ENCODE assay signal across 1 fruit fly cellular context in the genomic region with DNA sequence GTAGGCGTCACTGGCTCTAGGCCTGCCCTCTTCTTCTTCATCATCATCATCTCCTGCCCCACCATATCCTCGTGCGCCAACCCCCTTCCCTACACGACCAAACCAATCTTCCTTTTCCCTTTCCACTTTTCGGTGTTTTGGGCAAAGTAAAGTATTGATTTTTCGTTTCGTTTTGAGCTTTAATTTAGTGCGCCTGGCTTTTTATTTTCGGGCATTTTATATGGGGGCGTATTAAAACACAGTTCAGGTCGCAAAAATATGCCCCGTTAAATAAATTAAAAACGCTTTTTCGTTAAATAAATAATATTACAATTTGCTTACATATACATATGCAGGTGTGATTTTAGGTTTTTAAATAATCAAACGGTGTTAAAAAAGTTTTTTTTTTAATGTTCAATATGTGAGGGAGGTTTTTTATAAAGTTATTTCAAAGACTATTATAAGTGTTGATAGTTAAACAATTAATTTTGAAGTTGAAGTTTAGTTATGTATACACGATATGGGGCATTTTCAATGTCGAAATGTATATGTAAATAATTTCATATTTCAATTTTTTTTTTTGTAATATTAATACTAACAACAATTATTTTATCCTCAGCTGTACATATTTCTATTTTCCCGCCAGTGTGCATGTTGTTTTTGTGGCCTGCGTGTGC.
TF ChIP-seq lines count a peak whose summit lies in the region.

No protein-coding gene starts in this region.

TF ChIP-seq in whole organism, embryonic, 481 proteins besides CTCF, POLR2A, EP300 and RAD21 (continued from another document and continues in another):
- peak; percentile 5 for TF ChIP-seq twi (tag; optimal IDR thresholded peaks at IDR 0.05; lab: Kevin White, UChicago)
- TF ChIP-seq row (GFP tag; IDR thresholded peaks at IDR 0.05; lab: Robert Waterston, UW) = peak; percentile 57
- TF ChIP-seq Eip74EF (GFP tag; optimal IDR thresholded peaks at IDR 0.05; lab: Kevin White, UChicago) = peak in 1 of 2 experiments; percentile 79
- no peak for TF ChIP-seq nom (GFP tag; optimal IDR thresholded peaks at IDR 0.05; lab: Kevin White, UChicago)
- TF ChIP-seq NFAT (GFP tag; IDR thresholded peaks at IDR 0.05; lab: Robert Waterston, UW) = no peak
- no peak for TF ChIP-seq Ets65A (GFP tag; lab: Kevin White, UChicago)
- no peak for TF ChIP-seq prd (optimal IDR thresholded peaks at IDR 0.05; lab: Kevin White, UChicago)
- TF ChIP-seq prd (GFP tag; IDR thresholded peaks at IDR 0.05; lab: Robert Waterston, UW) = peak; percentile 50; the same call in 2 of the 3 replicates
- peak; percentile 55 for TF ChIP-seq sisA (GFP tag; IDR thresholded peaks at IDR 0.05; lab: Robert Waterston, UW)
- TF ChIP-seq CG14050 (GFP tag; IDR thresholded peaks at IDR 0.05; lab: Robert Waterston, UW) = 0 out of 3 replicates have a peak, but pooled peaks have one; percentile 27
- no peak for TF ChIP-seq HmgD (GFP tag; optimal IDR thresholded peaks at IDR 0.05; lab: Kevin White, UChicago)
- peak; percentile 53; the same call in 1 of the 2 replicates for TF ChIP-seq CG14441 (GFP tag; IDR thresholded peaks at IDR 0.05; lab: Robert Waterston, UW)
- peak; percentile 85 for TF ChIP-seq CG13424 (tag; optimal IDR thresholded peaks at IDR 0.05; lab: Kevin White, UChicago)
- no peak for TF ChIP-seq cad (GFP tag; optimal IDR thresholded peaks at IDR 0.05; lab: Kevin White, UChicago)
- peak; percentile 45 for TF ChIP-seq kah (GFP tag; optimal IDR thresholded peaks at IDR 0.05; lab: Kevin White, UChicago)
- peak; percentile 58 for TF ChIP-seq tio (GFP tag; optimal IDR thresholded peaks at IDR 0.05; lab: Kevin White, UChicago)
- TF ChIP-seq jing (GFP tag; optimal IDR thresholded peaks at IDR 0.05; lab: Kevin White, UChicago) = no peak
- TF ChIP-seq CG10147 (GFP tag; optimal IDR thresholded peaks at IDR 0.05; lab: Kevin White, UChicago) = peak; percentile 78
- peak; percentile 80 for TF ChIP-seq unpg (GFP tag; optimal IDR thresholded peaks at IDR 0.05; lab: Kevin White, UChicago)
- peak; percentile 36 for TF ChIP-seq Camta (GFP tag; optimal IDR thresholded peaks at IDR 0.05; lab: Kevin White, UChicago)
- no peak for TF ChIP-seq D (optimal IDR thresholded peaks at IDR 0.05; lab: Kevin White, UChicago)
- TF ChIP-seq D (GFP tag; optimal IDR thresholded peaks at IDR 0.05; lab: Kevin White, UChicago) = peak; percentile 73
- TF ChIP-seq CG16779 (GFP tag; IDR thresholded peaks at IDR 0.05; lab: Robert Waterston, UW) = no peak
- TF ChIP-seq crol (GFP tag; IDR thresholded peaks at IDR 0.05; lab: Robert Waterston, UW) = no peak
- no peak for TF ChIP-seq CG15479 (GFP tag; optimal IDR thresholded peaks at IDR 0.05; lab: Kevin White, UChicago)
- TF ChIP-seq CG43689 (GFP tag; IDR thresholded peaks at IDR 0.05; lab: Robert Waterston, UW) = 0 out of 2 replicates have a peak, but pooled peaks have one; percentile 32
- TF ChIP-seq Hand (GFP tag; optimal IDR thresholded peaks at IDR 0.05; lab: Kevin White, UChicago) = peak; percentile 55
- TF ChIP-seq CG7357 (GFP tag; IDR thresholded peaks at IDR 0.05; lab: Robert Waterston, UW) = peak; percentile 55; the same call in 1 of the 3 replicates
- TF ChIP-seq Ets97D (GFP tag; optimal IDR thresholded peaks at IDR 0.05; lab: Kevin White, UChicago) = no peak
- TF ChIP-seq Hmr (GFP tag; optimal IDR thresholded peaks at IDR 0.05; lab: Kevin White, UChicago) = peak; percentile 80
- no peak for TF ChIP-seq ftz-f1 (GFP tag; optimal IDR thresholded peaks at IDR 0.05; lab: Kevin White, UChicago)
- TF ChIP-seq CG32532 (GFP tag; IDR thresholded peaks at IDR 0.05; lab: Robert Waterston, UW) = peak; percentile 59; the same call in 1 of the 2 replicates
- TF ChIP-seq Atf6 (GFP tag; IDR thresholded peaks at IDR 0.05; lab: Robert Waterston, UW) = peak; percentile 35; the same call in 1 of the 2 replicates
- peak; percentile 54 for TF ChIP-seq CG8281 (tag; optimal IDR thresholded peaks at IDR 0.05; lab: Kevin White, UChicago)
- TF ChIP-seq CG2875 (GFP tag; optimal IDR thresholded peaks at IDR 0.05; lab: Kevin White, UChicago) = peak; percentile 41
- no peak for TF ChIP-seq CG11398 (GFP tag; optimal IDR thresholded peaks at IDR 0.05; lab: Kevin White, UChicago)
- peak; percentile 35 for TF ChIP-seq trem (tag; optimal IDR thresholded peaks at IDR 0.05; lab: Kevin White, UChicago)
- peak; percentile 79 for TF ChIP-seq bcd (GFP tag; optimal IDR thresholded peaks at IDR 0.05; lab: Kevin White, UChicago)
- no peak for TF ChIP-seq corto (GFP tag; optimal IDR thresholded peaks at IDR 0.05; lab: Kevin White, UChicago)
- peak; percentile 81 for TF ChIP-seq CG3281 (GFP tag; optimal IDR thresholded peaks at IDR 0.05; lab: Kevin White, UChicago)
- peak; percentile 90 for TF ChIP-seq nmo (GFP tag; optimal IDR thresholded peaks at IDR 0.05; lab: Kevin White, UChicago)
- no peak for TF ChIP-seq Dip2 (GFP tag; IDR thresholded peaks at IDR 0.05; lab: Robert Waterston, UW)
- peak; percentile 12 for TF ChIP-seq sug (tag; optimal IDR thresholded peaks at IDR 0.05; lab: Kevin White, UChicago)
- peak; percentile 69 for TF ChIP-seq CG13775 (GFP tag; optimal IDR thresholded peaks at IDR 0.05; lab: Kevin White, UChicago)
- TF ChIP-seq ewg (GFP tag; optimal IDR thresholded peaks at IDR 0.05; lab: Kevin White, UChicago) = peak; percentile 62
- no peak for TF ChIP-seq CG1024 (GFP tag; IDR thresholded peaks at IDR 0.05; lab: Robert Waterston, UW)
- no peak for TF ChIP-seq CG5180 (GFP tag; optimal IDR thresholded peaks at IDR 0.05; lab: Kevin White, UChicago)
- peak; percentile 87 for TF ChIP-seq CG31441 (GFP tag; IDR thresholded peaks at IDR 0.05; lab: Robert Waterston, UW)
- peak; percentile 2; the same call in 1 of the 2 replicates for TF ChIP-seq Adf1 (GFP tag; IDR thresholded peaks at IDR 0.05; lab: Robert Waterston, UW)
- peak; percentile 24; the same call in 1 of the 2 replicates for TF ChIP-seq sim (GFP tag; IDR thresholded peaks at IDR 0.05; lab: Robert Waterston, UW)
- TF ChIP-seq ind (GFP tag; optimal IDR thresholded peaks at IDR 0.05; lab: Kevin White, UChicago) = peak; percentile 55
- TF ChIP-seq CG9817 (tag; optimal IDR thresholded peaks at IDR 0.05; lab: Kevin White, UChicago) = peak; percentile 59
- TF ChIP-seq jumu (GFP tag; optimal IDR thresholded peaks at IDR 0.05; lab: Kevin White, UChicago) = no peak
- no peak for TF ChIP-seq her (GFP tag; optimal IDR thresholded peaks at IDR 0.05; lab: Kevin White, UChicago)
- TF ChIP-seq scrt (GFP tag; optimal IDR thresholded peaks at IDR 0.05; lab: Kevin White, UChicago) = peak; percentile 71
- TF ChIP-seq cas (GFP tag; IDR thresholded peaks at IDR 0.05; lab: Robert Waterston, UW) = no peak
- no peak for TF ChIP-seq CG1792 (GFP tag; optimal IDR thresholded peaks at IDR 0.05; lab: Kevin White, UChicago)
- TF ChIP-seq oc (tag; optimal IDR thresholded peaks at IDR 0.05; lab: Kevin White, UChicago) = peak; percentile 38
- TF ChIP-seq MTF-1 (GFP tag; optimal IDR thresholded peaks at IDR 0.05; lab: Kevin White, UChicago; ENCODE audit: borderline replicate concordance) = no peak
- no peak for TF ChIP-seq bbx (GFP tag; IDR thresholded peaks at IDR 0.05; lab: Robert Waterston, UW; ENCODE audit: partially characterized antibody)
- no peak for TF ChIP-seq CG13624 (GFP tag; optimal IDR thresholded peaks at IDR 0.05; lab: Kevin White, UChicago)
- TF ChIP-seq CG11247 (GFP tag; IDR thresholded peaks at IDR 0.05; lab: Robert Waterston, UW) = no peak
- TF ChIP-seq CG2712 (tag; optimal IDR thresholded peaks at IDR 0.05; lab: Kevin White, UChicago) = peak; percentile 84
- no peak for TF ChIP-seq CG11085 (GFP tag; IDR thresholded peaks at IDR 0.05; lab: Robert Waterston, UW)
- TF ChIP-seq z (GFP tag; IDR thresholded peaks at IDR 0.05; lab: Robert Waterston, UW) = no peak
- TF ChIP-seq CG6654 (GFP tag; optimal IDR thresholded peaks at IDR 0.05; lab: Kevin White, UChicago) = peak; percentile 71
- peak; percentile 27 for TF ChIP-seq Dip3 (GFP tag; optimal IDR thresholded peaks at IDR 0.05; lab: Kevin White, UChicago)
- TF ChIP-seq seq (GFP tag; IDR thresholded peaks at IDR 0.05; lab: Robert Waterston, UW) = peak; percentile 55
- no peak for TF ChIP-seq CG7786 (GFP tag; optimal IDR thresholded peaks at IDR 0.05; lab: Kevin White, UChicago)
- TF ChIP-seq Lhr (GFP tag; optimal IDR thresholded peaks at IDR 0.05; lab: Kevin White, UChicago) = peak; percentile 13
- TF ChIP-seq CG10565 (GFP tag; optimal IDR thresholded peaks at IDR 0.05; lab: Kevin White, UChicago) = no peak
- peak; percentile 64 for TF ChIP-seq Xbp1 (GFP tag; optimal IDR thresholded peaks at IDR 0.05; lab: Kevin White, UChicago)
- TF ChIP-seq CG6765 (GFP tag; optimal IDR thresholded peaks at IDR 0.05; lab: Kevin White, UChicago) = peak; percentile 81
- TF ChIP-seq crc (GFP tag; optimal IDR thresholded peaks at IDR 0.05; lab: Kevin White, UChicago) = no peak
- peak; percentile 13 for TF ChIP-seq CG8944 (GFP tag; optimal IDR thresholded peaks at IDR 0.05; lab: Kevin White, UChicago)
- no peak for TF ChIP-seq nerfin-2 (GFP tag; IDR thresholded peaks at IDR 0.05; lab: Robert Waterston, UW; ENCODE audit: partially characterized antibody)
- TF ChIP-seq Rx (GFP tag; IDR thresholded peaks at IDR 0.05; lab: Robert Waterston, UW) = no peak
- TF ChIP-seq phol (tag; optimal IDR thresholded peaks at IDR 0.05; lab: Kevin White, UChicago) = peak; percentile 86
- TF ChIP-seq CG6689 (GFP tag; IDR thresholded peaks at IDR 0.05; lab: Robert Waterston, UW) = peak; percentile 70
- peak; percentile 82 for TF ChIP-seq PHDP (tag; optimal IDR thresholded peaks at IDR 0.05; lab: Kevin White, UChicago)
- TF ChIP-seq dmrt99B (tag; optimal IDR thresholded peaks at IDR 0.05; lab: Kevin White, UChicago) = peak; percentile 90
- no peak for TF ChIP-seq cg (GFP tag; optimal IDR thresholded peaks at IDR 0.05; lab: Kevin White, UChicago)
- peak; percentile 71 for TF ChIP-seq CG2120 (GFP tag; optimal IDR thresholded peaks at IDR 0.05; lab: Kevin White, UChicago)
- peak; percentile 69 for TF ChIP-seq Abd-B (GFP tag; optimal IDR thresholded peaks at IDR 0.05; lab: Kevin White, UChicago)
- TF ChIP-seq zfh1 (GFP tag; IDR thresholded peaks at IDR 0.05; lab: Robert Waterston, UW) = peak; percentile 38; the same call in 1 of the 3 replicates
- TF ChIP-seq cwo (GFP tag; optimal IDR thresholded peaks at IDR 0.05; lab: Kevin White, UChicago) = peak; percentile 62
- no peak for TF ChIP-seq CG2129 (GFP tag; IDR thresholded peaks at IDR 0.05; lab: Robert Waterston, UW; ENCODE audit: partially characterized antibody)
- TF ChIP-seq onecut (GFP tag; IDR thresholded peaks at IDR 0.05; lab: Robert Waterston, UW) = peak; percentile 96
- TF ChIP-seq slbo (GFP tag; IDR thresholded peaks at IDR 0.05; lab: Robert Waterston, UW) = peak; percentile 63
- TF ChIP-seq Drgx (GFP tag; IDR thresholded peaks at IDR 0.05; lab: Robert Waterston, UW) = peak; percentile 26; the same call in 1 of the 2 replicates
- TF ChIP-seq pho (GFP tag; optimal IDR thresholded peaks at IDR 0.05; lab: Kevin White, UChicago) = peak; percentile 1
- TF ChIP-seq Rfx (GFP tag; IDR thresholded peaks at IDR 0.05; lab: Robert Waterston, UW) = peak; percentile 44; the same call in 1 of the 2 replicates
- peak; percentile 34 for TF ChIP-seq Jarid2 (GFP tag; optimal IDR thresholded peaks at IDR 0.05; lab: Kevin White, UChicago)
- no peak for TF ChIP-seq C15 (GFP tag; IDR thresholded peaks at IDR 0.05; lab: Robert Waterston, UW)
- TF ChIP-seq peb (GFP tag; IDR thresholded peaks at IDR 0.05; lab: Robert Waterston, UW) = no peak
- TF ChIP-seq Xrp1 (GFP tag; IDR thresholded peaks at IDR 0.05; lab: Robert Waterston, UW) = peak; percentile 68
- peak; percentile 92 for TF ChIP-seq CG2678 (tag; optimal IDR thresholded peaks at IDR 0.05; lab: Kevin White, UChicago)
- peak; percentile 83 for TF ChIP-seq CG30403 (GFP tag; optimal IDR thresholded peaks at IDR 0.05; lab: Kevin White, UChicago)
- no peak for TF ChIP-seq CG15696 (tag; optimal IDR thresholded peaks at IDR 0.05; lab: Kevin White, UChicago)
- peak in 1 of 3 experiments; percentile 71 for TF ChIP-seq lola (GFP tag; optimal IDR thresholded peaks at IDR 0.05; lab: Kevin White, UChicago)
- TF ChIP-seq org-1 (GFP tag; optimal IDR thresholded peaks at IDR 0.05; lab: Kevin White, UChicago) = peak; percentile 64
- TF ChIP-seq CG3407 (GFP tag; optimal IDR thresholded peaks at IDR 0.05; lab: Kevin White, UChicago) = no peak
- TF ChIP-seq Med (GFP tag; lab: Kevin White, UChicago) = peak; percentile 65
- peak; percentile 84 for TF ChIP-seq CG15269 (tag; optimal IDR thresholded peaks at IDR 0.05; lab: Kevin White, UChicago)
- TF ChIP-seq Hr3 (GFP tag; optimal IDR thresholded peaks at IDR 0.05; lab: Kevin White, UChicago) = peak; percentile 72
- peak; percentile 10 for TF ChIP-seq cato (GFP tag; optimal IDR thresholded peaks at IDR 0.05; lab: Kevin White, UChicago; ENCODE audit: borderline replicate concordance)
- TF ChIP-seq wor (GFP tag; IDR thresholded peaks at IDR 0.05; lab: Robert Waterston, UW) = peak; percentile 37; the same call in 1 of the 2 replicates
- 0 out of 2 replicates have a peak, but pooled peaks have one; percentile 18 for TF ChIP-seq CG4730 (GFP tag; IDR thresholded peaks at IDR 0.05; lab: Robert Waterston, UW)
- TF ChIP-seq Sin3A (optimal IDR thresholded peaks at IDR 0.05; lab: Kevin White, UChicago) = no peak
- TF ChIP-seq CG10209 (GFP tag; optimal IDR thresholded peaks at IDR 0.05; lab: Kevin White, UChicago) = peak; percentile 73
- TF ChIP-seq fd3F (GFP tag; optimal IDR thresholded peaks at IDR 0.05; lab: Kevin White, UChicago) = peak; percentile 67
- TF ChIP-seq CG18476 (GFP tag; optimal IDR thresholded peaks at IDR 0.05; lab: Kevin White, UChicago) = peak; percentile 59
- TF ChIP-seq caup (GFP tag; optimal IDR thresholded peaks at IDR 0.05; lab: Kevin White, UChicago; ENCODE audit: severe bottlenecking) = peak; percentile 56
- no peak for TF ChIP-seq disco-r (GFP tag; optimal IDR thresholded peaks at IDR 0.05; lab: Kevin White, UChicago)
- no peak for TF ChIP-seq MBD-R2 (GFP tag; IDR thresholded peaks at IDR 0.05; lab: Robert Waterston, UW)
- peak; percentile 43 for TF ChIP-seq CG10654 (GFP tag; optimal IDR thresholded peaks at IDR 0.05; lab: Kevin White, UChicago)
- peak; percentile 20 for TF ChIP-seq CG10274 (GFP tag; optimal IDR thresholded peaks at IDR 0.05; lab: Kevin White, UChicago)
- no peak for TF ChIP-seq CG6272 (GFP tag; IDR thresholded peaks at IDR 0.05; lab: Robert Waterston, UW)
- peak; percentile 80 for TF ChIP-seq CG8388 (GFP tag; optimal IDR thresholded peaks at IDR 0.05; lab: Kevin White, UChicago)
- TF ChIP-seq CG17361 (GFP tag; IDR thresholded peaks at IDR 0.05; lab: Robert Waterston, UW) = peak; percentile 95
- 0 out of 2 replicates have a peak, but pooled peaks have one; percentile 9 for TF ChIP-seq ttk (GFP tag; IDR thresholded peaks at IDR 0.05; lab: Robert Waterston, UW)
- no peak; the same call in 1 of the 2 replicates for TF ChIP-seq klu (GFP tag; IDR thresholded peaks at IDR 0.05; lab: Robert Waterston, UW)
